Fruit fly (Drosophila melanogaster): ENCODE results near the gene CG7694.
A peak's percentile ranks its signal among the peaks of the same experiment; 100 is the strongest.

Gene CG7694

DNA sequence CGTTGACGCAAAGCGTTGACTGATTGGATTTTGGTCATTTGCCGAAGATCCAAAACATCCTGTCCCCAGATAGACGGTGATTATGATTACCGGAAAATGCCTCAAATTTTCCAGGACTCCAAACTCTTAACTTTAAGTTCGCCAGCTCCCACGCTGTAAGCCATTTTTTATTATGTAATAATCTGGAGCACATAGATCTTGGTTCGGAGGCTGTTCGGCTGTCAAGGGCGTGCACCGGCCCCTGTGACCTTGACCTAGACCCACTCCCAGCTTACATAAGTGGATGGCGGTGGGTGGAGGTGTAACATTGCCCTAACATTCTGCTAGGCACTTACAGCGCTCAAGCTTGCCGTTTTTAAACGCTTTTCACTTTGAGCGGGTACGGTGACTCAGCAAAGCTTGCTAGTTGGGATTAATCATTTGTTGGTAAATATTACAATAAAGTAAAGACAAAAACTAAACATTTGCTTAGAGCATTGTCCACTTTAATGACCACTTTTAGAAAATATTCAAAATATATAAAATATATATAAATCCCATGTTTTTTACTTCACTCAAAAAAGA is 569 bp upstream of the CG7694 start:
- TF ChIP-seq cnc (optimal IDR thresholded peaks at IDR 0.05) (peak; percentile 88 to 97), CG7101 (tag; optimal IDR thresholded peaks at IDR 0.05) (no peak), kay (GFP tag; ENCODE audit: borderline replicate concordance) (peak; percentile 74), CG7045 (GFP tag; optimal IDR thresholded peaks at IDR 0.05) (no peak)

- TF ChIP-seq ovo (GFP tag; optimal IDR thresholded peaks at IDR 0.05) (peak; percentile 77), CG7045 (GFP tag; optimal IDR thresholded peaks at IDR 0.05) (peak; percentile 96), cnc (optimal IDR thresholded peaks at IDR 0.05) (no peak), bab1 (GFP tag; optimal IDR thresholded peaks at IDR 0.05) (peak; percentile 95), CG5204 (GFP tag; optimal IDR thresholded peaks at IDR 0.05) (peak; percentile 93), tj (GFP tag; optimal IDR thresholded peaks at IDR 0.05) (peak; percentile 77), Crg-1 (GFP tag; optimal IDR thresholded peaks at IDR 0.05) (peak; percentile 83), CG11617 (GFP tag; optimal IDR thresholded peaks at IDR 0.05) (peak; percentile 96), CG12768 (GFP tag; optimal IDR thresholded peaks at IDR 0.05) (peak; percentile 88), Hr96 (GFP tag; optimal IDR thresholded peaks at IDR 0.05) (peak; percentile 81), cic (GFP tag; optimal IDR thresholded peaks at IDR 0.05) (peak; percentile 28), pad (GFP tag; optimal IDR thresholded peaks at IDR 0.05) (peak; percentile 68), Mnt (GFP tag; optimal IDR thresholded peaks at IDR 0.05) (peak; percentile 74), Clk (GFP tag; optimal IDR thresholded peaks at IDR 0.05) (peak; percentile 57), toe (GFP tag; optimal IDR thresholded peaks at IDR 0.05) (peak; percentile 68), kay (GFP tag; ENCODE audit: borderline replicate concordance) (peak; percentile 98), CG33017 (tag; optimal IDR thresholded peaks at IDR 0.05) (peak; percentile 93), CG14711 (tag; optimal IDR thresholded peaks at IDR 0.05) (peak; percentile 84), CG1620 (GFP tag; optimal IDR thresholded peaks at IDR 0.05) (peak; percentile 77), CG7101 (tag; optimal IDR thresholded peaks at IDR 0.05) (peak; percentile 91)
These were observed 888 bp downstream of the CG7694 start for dm6 chr3R:18573699-18574259.

- peak; percentile 61 for TF ChIP-seq CG7101 (tag; optimal IDR thresholded peaks at IDR 0.05)
- TF ChIP-seq pad (GFP tag; optimal IDR thresholded peaks at IDR 0.05) = no peak
- TF ChIP-seq CG14711 (tag; optimal IDR thresholded peaks at IDR 0.05) = peak; percentile 3
- TF ChIP-seq CG11617 (GFP tag; optimal IDR thresholded peaks at IDR 0.05) = peak; percentile 38
- TF ChIP-seq CG33017 (tag; optimal IDR thresholded peaks at IDR 0.05) = peak; percentile 26
- peak; percentile 34 for TF ChIP-seq CG5204 (GFP tag; optimal IDR thresholded peaks at IDR 0.05)
- peak; percentile 63 for TF ChIP-seq CG12768 (GFP tag; optimal IDR thresholded peaks at IDR 0.05)
- no peak for TF ChIP-seq ovo (GFP tag; optimal IDR thresholded peaks at IDR 0.05)
- TF ChIP-seq cic (GFP tag; optimal IDR thresholded peaks at IDR 0.05) = no peak
- peak; percentile 48 for TF ChIP-seq bab1 (GFP tag; optimal IDR thresholded peaks at IDR 0.05)
- TF ChIP-seq kay (GFP tag; ENCODE audit: borderline replicate concordance) = no peak
- no peak for TF ChIP-seq CG1620 (GFP tag; optimal IDR thresholded peaks at IDR 0.05)
- no peak for TF ChIP-seq Mnt (GFP tag; optimal IDR thresholded peaks at IDR 0.05)
- TF ChIP-seq CG7045 (GFP tag; optimal IDR thresholded peaks at IDR 0.05) = peak; percentile 55
- no peak for TF ChIP-seq Clk (GFP tag; optimal IDR thresholded peaks at IDR 0.05)
These were observed 5.0 kb downstream of the CG7694 start for dm6 chr3R:18577739-18578417.

- TF ChIP-seq ovo (GFP tag; optimal IDR thresholded peaks at IDR 0.05) (peak; percentile 23), CG12768 (GFP tag; optimal IDR thresholded peaks at IDR 0.05) (peak; percentile 48), Mnt (GFP tag; optimal IDR thresholded peaks at IDR 0.05) (peak; percentile 36), kay (GFP tag; ENCODE audit: borderline replicate concordance) (peak; percentile 54), cic (GFP tag; optimal IDR thresholded peaks at IDR 0.05) (peak; percentile 93), CG7101 (tag; optimal IDR thresholded peaks at IDR 0.05) (peak; percentile 21), Clk (GFP tag; optimal IDR thresholded peaks at IDR 0.05) (peak; percentile 16), CG7045 (GFP tag; optimal IDR thresholded peaks at IDR 0.05) (no peak), cnc (optimal IDR thresholded peaks at IDR 0.05) (no peak)
These were observed 8.1 kb downstream of the CG7694 start for dm6 chr3R:18580979-18581378.

- TF ChIP-seq kay (GFP tag; ENCODE audit: borderline replicate concordance) = peak; percentile 74
- TF ChIP-seq CG5204 (GFP tag; optimal IDR thresholded peaks at IDR 0.05) = peak; percentile 30
- TF ChIP-seq cnc (optimal IDR thresholded peaks at IDR 0.05) = no peak
- TF ChIP-seq Mnt (GFP tag; optimal IDR thresholded peaks at IDR 0.05) = peak; percentile 19
- TF ChIP-seq Crg-1 (GFP tag; optimal IDR thresholded peaks at IDR 0.05) = peak; percentile 33
- no peak for TF ChIP-seq tj (GFP tag; optimal IDR thresholded peaks at IDR 0.05)
- TF ChIP-seq cic (GFP tag; optimal IDR thresholded peaks at IDR 0.05) = peak; percentile 81
- peak; percentile 21 for TF ChIP-seq toe (GFP tag; optimal IDR thresholded peaks at IDR 0.05)
- TF ChIP-seq CG33017 (tag; optimal IDR thresholded peaks at IDR 0.05) = peak; percentile 7
- TF ChIP-seq CG7045 (GFP tag; optimal IDR thresholded peaks at IDR 0.05) = peak; percentile 22
- TF ChIP-seq CG7101 (tag; optimal IDR thresholded peaks at IDR 0.05) = peak; percentile 66
- TF ChIP-seq Hr96 (GFP tag; optimal IDR thresholded peaks at IDR 0.05) = peak; percentile 23
- peak; percentile 1 for TF ChIP-seq pad (GFP tag; optimal IDR thresholded peaks at IDR 0.05)
- peak; percentile 37 for TF ChIP-seq Clk (GFP tag; optimal IDR thresholded peaks at IDR 0.05)
- peak; percentile 34 for TF ChIP-seq CG11617 (GFP tag; optimal IDR thresholded peaks at IDR 0.05)
- no peak for TF ChIP-seq bab1 (GFP tag; optimal IDR thresholded peaks at IDR 0.05)
- TF ChIP-seq CG12768 (GFP tag; optimal IDR thresholded peaks at IDR 0.05) = peak; percentile 64
- TF ChIP-seq CG14711 (tag; optimal IDR thresholded peaks at IDR 0.05) = peak; percentile 30
- peak; percentile 12 for TF ChIP-seq ovo (GFP tag; optimal IDR thresholded peaks at IDR 0.05)
- no peak for TF ChIP-seq CG1620 (GFP tag; optimal IDR thresholded peaks at IDR 0.05)
These were observed 9.3 kb downstream of the CG7694 start for dm6 chr3R:18582236-18582635.

Data from whole organism, adult.